Fruit fly (Drosophila melanogaster) whole organism, embryonic: ENCODE results near the gene Lcp65Ac.

Experiments
- Ada2b ChIP-seq: fragments of 200-800 bp; sonication (Bioruptor generic); IDR thresholded peaks from 2 replicates; pipeline ENCODE4 v1.3.6; 2022; ENCODE audit warnings: missing biosample characterization, missing genetic modification characterization
- Adf1 ChIP-seq: fragments of 200-800 bp; sonication (Bioruptor generic); IDR thresholded peaks from 2 replicates; pipeline ENCODE4 v1.3.6; 2022; ENCODE audit warnings: missing biosample characterization, missing genetic modification characterization
- BEAF-32 ChIP-seq: fragments of 200-800 bp; sonication (Bioruptor generic); optimal IDR thresholded peaks from 3 replicates; lab custom pipeline; 2017; ENCODE audit warnings: missing biosample characterization, missing genetic modification characterization, mild to moderate bottlenecking, moderate library complexity, missing genetic modification reagents
- CG11504 ChIP-seq: fragments of 200-800 bp; sonication (Bioruptor generic); optimal IDR thresholded peaks from 3 replicates; lab custom pipeline; 2019; ENCODE audit warnings: missing biosample characterization, mild to moderate bottlenecking, missing genetic modification characterization, moderate library complexity
- CG1233 ChIP-seq: fragments of 200-800 bp; sonication (Bioruptor generic); optimal IDR thresholded peaks from 4 replicates; lab custom pipeline; 2018; ENCODE audit warnings: missing biosample characterization, mild to moderate bottlenecking, missing genetic modification characterization
- CG13287 ChIP-seq: fragments of 200-800 bp; sonication (Bioruptor generic); IDR thresholded peaks from 2 replicates; pipeline ENCODE4 v1.3.6; 2022; ENCODE audit warnings: missing biosample characterization, missing genetic modification characterization; ENCODE audit not compliant: partially characterized antibody
- CG14050 ChIP-seq: fragments of 200-800 bp; sonication (Bioruptor generic); IDR thresholded peaks from 3 replicates; pipeline ENCODE4 v1.3.6; 2022; ENCODE audit warnings: missing biosample characterization, missing genetic modification characterization
- CG14860 ChIP-seq: fragments of 200-800 bp; sonication (Bioruptor generic); IDR thresholded peaks from 3 replicates; pipeline ENCODE4 v1.3.6; 2022; ENCODE audit warnings: missing biosample characterization, missing genetic modification characterization; ENCODE audit not compliant: partially characterized antibody
- CG15011 ChIP-seq: fragments of 200-800 bp; sonication (Bioruptor generic); optimal IDR thresholded peaks from 3 replicates; lab custom pipeline; 2018; ENCODE audit warnings: missing biosample characterization, mild to moderate bottlenecking, missing genetic modification characterization
- CG1602 ChIP-seq: fragments of 200-800 bp; sonication (Bioruptor generic); optimal IDR thresholded peaks from 3 replicates; lab custom pipeline; 2016; ENCODE audit warnings: missing biosample characterization, missing genetic modification characterization
- CG16815 ChIP-seq: fragments of 200-800 bp; sonication (Bioruptor generic); optimal IDR thresholded peaks from 3 replicates; lab custom pipeline; 2017; ENCODE audit warnings: missing biosample characterization, mild to moderate bottlenecking, missing genetic modification characterization
- CG17359 ChIP-seq: fragments of 200-800 bp; sonication (Bioruptor generic); optimal IDR thresholded peaks from 3 replicates; lab custom pipeline; 2018; ENCODE audit warnings: missing biosample characterization, mild to moderate bottlenecking, missing genetic modification characterization, moderate library complexity
- CG17829 ChIP-seq: fragments of 200-800 bp; optimal IDR thresholded peaks from 2 replicates; lab custom pipeline; 2019; ENCODE audit warnings: missing biosample characterization, mild to moderate bottlenecking, missing genetic modification characterization, moderate library complexity
- CG31365 ChIP-seq: fragments of 200-800 bp; sonication (Bioruptor generic); optimal IDR thresholded peaks from 2 replicates; lab custom pipeline; 2018; ENCODE audit warnings: missing biosample characterization, mild to moderate bottlenecking, missing genetic modification characterization
- CG34376 ChIP-seq: fragments of 200-800 bp; sonication (Bioruptor generic); optimal IDR thresholded peaks from 2 replicates; lab custom pipeline; 2018; ENCODE audit warnings: missing biosample characterization, mild to moderate bottlenecking, missing genetic modification characterization
- CG4328 ChIP-seq: fragments of 200-800 bp; sonication (Bioruptor generic); optimal IDR thresholded peaks from 3 replicates; lab custom pipeline; 2017; ENCODE audit warnings: missing biosample characterization, missing genetic modification reagents, missing genetic modification characterization
- CG4404 ChIP-seq: fragments of 200-800 bp; sonication (Bioruptor generic); IDR thresholded peaks from 2 replicates; pipeline ENCODE4 v1.3.6; 2022; ENCODE audit warnings: missing biosample characterization, missing genetic modification characterization
- CG4730 ChIP-seq: fragments of 200-800 bp; sonication (Bioruptor generic); IDR thresholded peaks from 2 replicates; pipeline ENCODE4 v1.3.6; 2022; ENCODE audit warnings: missing biosample characterization, missing genetic modification characterization
- CG7963 ChIP-seq: fragments of 200-800 bp; sonication (Bioruptor generic); IDR thresholded peaks from 3 replicates; pipeline ENCODE4 v1.3.6; 2022; ENCODE audit warnings: missing biosample characterization, missing genetic modification characterization; ENCODE audit not compliant: partially characterized antibody
- CG9437 ChIP-seq: fragments of 200-800 bp; sonication (Bioruptor generic); optimal IDR thresholded peaks from 2 replicates; lab custom pipeline; 2018; ENCODE audit warnings: missing biosample characterization, mild to moderate bottlenecking, missing genetic modification characterization
- CHES-1-like ChIP-seq: fragments of 200-800 bp; sonication (Bioruptor generic); optimal IDR thresholded peaks from 2 replicates; lab custom pipeline; 2016; ENCODE audit warnings: missing biosample characterization, missing genetic modification characterization
- Dbx ChIP-seq: fragments of 200-800 bp; sonication (Bioruptor generic); IDR thresholded peaks from 3 replicates; pipeline ENCODE4 v1.3.6; 2022; ENCODE audit warnings: missing biosample characterization, missing genetic modification characterization
- Dp ChIP-seq: fragments of 200-800 bp; sonication (Bioruptor generic); optimal IDR thresholded peaks from 2 replicates; lab custom pipeline; 2018; ENCODE audit warnings: missing biosample characterization, mild to moderate bottlenecking, missing genetic modification characterization, moderate library complexity
- Ets97D ChIP-seq: fragments of 200-800 bp; sonication (Bioruptor generic); optimal IDR thresholded peaks from 3 replicates; lab custom pipeline; 2016; ENCODE audit warnings: missing biosample characterization, missing genetic modification characterization
- Fer2 ChIP-seq: fragments of 200-800 bp; sonication (Bioruptor generic); optimal IDR thresholded peaks from 2 replicates; lab custom pipeline; 2018; ENCODE audit warnings: missing biosample characterization, mild to moderate bottlenecking, missing genetic modification characterization, moderate library complexity
- Myb ChIP-seq: fragments of 200-800 bp; sonication (Bioruptor generic); optimal IDR thresholded peaks from 2 replicates; lab custom pipeline; 2016; ENCODE audit warnings: missing biosample characterization, missing genetic modification characterization
- Oli ChIP-seq: fragments of 200-800 bp; sonication (Bioruptor generic); optimal IDR thresholded peaks from 2 replicates; lab custom pipeline; 2018; ENCODE audit warnings: missing biosample characterization, mild to moderate bottlenecking, missing genetic modification characterization, moderate library complexity
- Opbp ChIP-seq: fragments of 200-800 bp; sonication (Bioruptor generic); IDR thresholded peaks from 3 replicates; pipeline ENCODE4 v1.3.6; 2022; ENCODE audit warnings: missing biosample characterization, missing genetic modification characterization; ENCODE audit not compliant: partially characterized antibody
- Trl ChIP-seq, 3 experiments: fragments of >200 bp in 2 of 3; fragments of 200-800 bp in 1 of 3; sonication (Bioruptor generic) in 1 of 3; optimal IDR thresholded peaks; 2 replicates in 1 of 3; 3 replicates in 2 of 3; lab custom pipeline; 2016 to 2017; ENCODE audit warnings: missing biosample characterization in 1 of 3, missing genetic modification characterization in 1 of 3
- Vsx1 ChIP-seq: fragments of 200-800 bp; sonication (Bioruptor generic); optimal IDR thresholded peaks from 2 replicates; lab custom pipeline; 2017; ENCODE audit warnings: missing biosample characterization, mild to moderate bottlenecking, missing genetic modification characterization, missing genetic modification reagents
- abd-A ChIP-seq: fragments of 200-800 bp; sonication (Bioruptor generic); optimal IDR thresholded peaks from 3 replicates; lab custom pipeline; 2019; ENCODE audit warnings: missing biosample characterization, mild to moderate bottlenecking, missing genetic modification characterization, moderate library complexity
- bcd ChIP-seq: fragments of 200-800 bp; sonication (Bioruptor generic); optimal IDR thresholded peaks from 2 replicates; lab custom pipeline; 2017; ENCODE audit warnings: missing biosample characterization, mild to moderate bottlenecking, missing genetic modification characterization
- btn ChIP-seq: fragments of 200-800 bp; sonication (Bioruptor generic); optimal IDR thresholded peaks from 2 replicates; lab custom pipeline; 2016; ENCODE audit warnings: missing biosample characterization, missing genetic modification characterization
- cg ChIP-seq: fragments of 200-800 bp; sonication (Bioruptor generic); optimal IDR thresholded peaks from 3 replicates; lab custom pipeline; 2019; ENCODE audit warnings: missing biosample characterization, mild to moderate bottlenecking, missing genetic modification characterization, moderate library complexity
- chn ChIP-seq: fragments of 200-800 bp; sonication (Bioruptor generic); optimal IDR thresholded peaks from 2 replicates; lab custom pipeline; 2016; ENCODE audit warnings: missing biosample characterization, missing genetic modification characterization
- crol ChIP-seq: fragments of 200-800 bp; sonication (Bioruptor generic); IDR thresholded peaks from 2 replicates; pipeline ENCODE4 v1.3.6; 2022; ENCODE audit warnings: missing biosample characterization, missing genetic modification characterization
- dmrt99B ChIP-seq: fragments of 200-800 bp; sonication (Bioruptor generic); optimal IDR thresholded peaks from 2 replicates; lab custom pipeline; 2018; ENCODE audit warnings: missing biosample characterization, mild to moderate bottlenecking, missing genetic modification characterization, moderate library complexity
- dpn ChIP-seq, 2 experiments: fragments of 200-800 bp; sonication (Bioruptor generic); optimal IDR thresholded peaks; 3 replicates each; lab custom pipeline; 2016; ENCODE audit warnings: missing biosample characterization in 2 of 2, missing genetic modification characterization in 2 of 2
- gt ChIP-seq: fragments of 200-800 bp; sonication (Bioruptor generic); IDR thresholded peaks from 2 replicates; pipeline ENCODE4 v1.3.6; 2022; ENCODE audit warnings: missing biosample characterization, missing genetic modification characterization
- her ChIP-seq: fragments of 200-800 bp; sonication (Bioruptor generic); optimal IDR thresholded peaks from 2 replicates; lab custom pipeline; 2016; ENCODE audit warnings: missing biosample characterization, missing genetic modification characterization
- ind ChIP-seq: fragments of 200-800 bp; sonication (Bioruptor generic); optimal IDR thresholded peaks from 3 replicates; lab custom pipeline; 2016; ENCODE audit warnings: missing biosample characterization, missing genetic modification characterization
- kah ChIP-seq: fragments of 200-800 bp; sonication (Bioruptor generic); optimal IDR thresholded peaks from 2 replicates; lab custom pipeline; 2018; ENCODE audit warnings: missing biosample characterization, mild to moderate bottlenecking, missing genetic modification characterization
- lilli ChIP-seq: fragments of 200-800 bp; sonication (Bioruptor generic); optimal IDR thresholded peaks from 3 replicates; lab custom pipeline; 2016; ENCODE audit warnings: missing biosample characterization, missing genetic modification characterization
- onecut ChIP-seq: fragments of 200-800 bp; sonication (Bioruptor generic); IDR thresholded peaks from 2 replicates; pipeline ENCODE4 v1.3.6; 2022; ENCODE audit warnings: missing biosample characterization, missing genetic modification characterization
- prd ChIP-seq, 3 experiments: fragments of >200 bp in 2 of 3; fragments of 200-800 bp in 1 of 3; sonication (Bioruptor generic) in 1 of 3; optimal IDR thresholded peaks in 2 of 3; IDR thresholded peaks in 1 of 3; 2 replicates in 2 of 3; 3 replicates in 1 of 3; pipeline versions ENCODE4 v1.3.6 to Lab custom; 2017 to 2022; ENCODE audit warnings: missing biosample characterization in 1 of 3, missing genetic modification characterization in 1 of 3
- pum ChIP-seq: fragments of 200-800 bp; sonication (Bioruptor generic); optimal IDR thresholded peaks from 2 replicates; lab custom pipeline; 2016; ENCODE audit warnings: missing biosample characterization, missing genetic modification characterization
- slbo ChIP-seq: fragments of 200-800 bp; sonication (Bioruptor generic); IDR thresholded peaks from 2 replicates; pipeline ENCODE4 v1.3.6; 2022; ENCODE audit warnings: missing biosample characterization, missing genetic modification characterization
- ssp ChIP-seq: fragments of 200-800 bp; sonication (Bioruptor generic); IDR thresholded peaks from 2 replicates; pipeline ENCODE4 v1.3.6; 2022; ENCODE audit warnings: missing biosample characterization, missing genetic modification characterization
- tx ChIP-seq: fragments of 200-800 bp; sonication (Bioruptor generic); optimal IDR thresholded peaks from 2 replicates; lab custom pipeline; 2016; ENCODE audit warnings: missing biosample characterization, missing genetic modification characterization
- vvl ChIP-seq: fragments of 200-800 bp; sonication (Bioruptor generic); IDR thresholded peaks from 2 replicates; pipeline ENCODE4 v1.3.6; 2022; ENCODE audit warnings: missing biosample characterization, missing genetic modification characterization

Gene Lcp65Ac

dm6 chr3L:6181776-6182175 is 37.2 kb downstream of the Lcp65Ac start, which contains the start of gene CG10274 (continued):
- TF ChIP-seq abd-A (tag; lab: Kevin White, UChicago) (no peak), dmrt99B (tag; lab: Kevin White, UChicago) (no peak), CG17829 (tag; lab: Kevin White, UChicago) (peak; percentile 78), vvl (GFP tag; lab: Robert Waterston, UW) (peak; percentile 70), CG13287 (GFP tag; lab: Robert Waterston, UW) (no peak; the same call in 1 of the 2 replicates), CG16815 (GFP tag; lab: Kevin White, UChicago) (peak; percentile 72), Trl (optimal IDR thresholded peaks at IDR 0.05; lab: Kevin White, UChicago) (no peak), Trl (GFP tag; optimal IDR thresholded peaks at IDR 0.05; lab: Kevin White, UChicago) (peak; percentile 71), Oli (tag; lab: Kevin White, UChicago) (peak; percentile 68), ssp (peak; percentile 53), CG4404 (GFP tag; lab: Robert Waterston, UW) (peak; percentile 71), CG1233 (GFP tag; lab: Kevin White, UChicago) (peak; percentile 65), Dp (peak; percentile 75), lilli (GFP tag; lab: Kevin White, UChicago) (peak; percentile 85), CG4730 (GFP tag; lab: Robert Waterston, UW) (0 out of 2 replicates have a peak, but pooled peaks have one; percentile 15), CG34376 (peak; percentile 41), cg (GFP tag; lab: Kevin White, UChicago) (no peak), CG17359 (tag; lab: Kevin White, UChicago) (no peak), her (GFP tag; lab: Kevin White, UChicago) (peak; percentile 13), CG7963 (GFP tag; lab: Robert Waterston, UW) (no peak), pum (peak; percentile 63), Vsx1 (GFP tag; lab: Kevin White, UChicago) (no peak), CHES-1-like (GFP tag; lab: Kevin White, UChicago) (peak; percentile 79), Ets97D (peak; percentile 65), CG31365 (tag; lab: Kevin White, UChicago) (no peak), Opbp (GFP tag; lab: Robert Waterston, UW) (no peak), BEAF-32 (GFP tag; lab: Kevin White, UChicago) (peak; percentile 36), tx (peak; percentile 45), dpn (GFP tag; optimal IDR thresholded peaks at IDR 0.05; lab: Kevin White, UChicago) (peak; percentile 72 to 81), prd (optimal IDR thresholded peaks at IDR 0.05; lab: Kevin White, UChicago) (no peak), prd (GFP tag; IDR thresholded peaks at IDR 0.05; lab: Robert Waterston, UW) (peak; percentile 82), CG14860 (GFP tag; lab: Robert Waterston, UW) (no peak), chn (GFP tag; lab: Kevin White, UChicago) (peak; percentile 72), crol (GFP tag; lab: Robert Waterston, UW) (no peak), btn (GFP tag; lab: Kevin White, UChicago) (no peak), CG14050 (GFP tag; lab: Robert Waterston, UW) (peak; percentile 34; the same call in 1 of the 3 replicates), CG4328 (GFP tag; lab: Kevin White, UChicago) (peak; percentile 50), CG1602 (GFP tag; lab: Kevin White, UChicago) (peak; percentile 71), slbo (GFP tag; lab: Robert Waterston, UW) (peak; percentile 84), Ada2b (peak; percentile 60), CG9437 (peak; percentile 67), Adf1 (GFP tag; lab: Robert Waterston, UW) (no peak; the same call in 1 of the 2 replicates), ind (peak; percentile 83), Myb (GFP tag; lab: Kevin White, UChicago) (peak; percentile 72), Fer2 (tag; lab: Kevin White, UChicago) (peak; percentile 72), Dbx (GFP tag; lab: Robert Waterston, UW) (peak; percentile 81), CG15011 (no peak), onecut (GFP tag; lab: Robert Waterston, UW) (no peak), CG11504 (no peak), gt (GFP tag; lab: Robert Waterston, UW) (no peak), bcd (peak; percentile 78), kah (GFP tag; lab: Kevin White, UChicago) (no peak)
